Worm (Caenorhabditis elegans): ENCODE measurements around the gene sams-3.

- no peak for TF ChIP-seq ama-1 (optimal IDR thresholded peaks at IDR 0.05)
- no peak for TF ChIP-seq hnd-1 (tag; optimal IDR thresholded peaks at IDR 0.05)
- TF ChIP-seq scrt-1 (GFP tag; IDR thresholded peaks at IDR 0.05) = no peak
- no peak for TF ChIP-seq ets-7 (tag; optimal IDR thresholded peaks at IDR 0.05)
- TF ChIP-seq B0310.2 (tag; optimal IDR thresholded peaks at IDR 0.05) = no peak
- no peak for TF ChIP-seq tbx-11 (GFP tag; IDR thresholded peaks at IDR 0.05)
- no peak for TF ChIP-seq hmg-4 (GFP tag; optimal IDR thresholded peaks at IDR 0.05)
- TF ChIP-seq hmbx-1 (tag; optimal IDR thresholded peaks at IDR 0.05) = no peak
- no peak for TF ChIP-seq sea-1 (GFP tag; conservative IDR thresholded peaks at IDR 0.05)
- no peak for TF ChIP-seq flt-1 (GFP tag; IDR thresholded peaks at IDR 0.05)
- no peak for TF ChIP-seq ceh-36 (tag; optimal IDR thresholded peaks at IDR 0.05)
- no peak for TF ChIP-seq tbx-37 (GFP tag; conservative IDR thresholded peaks at IDR 0.05)
Observed at ce11 chrIV:5821997-5822396, 26.5 kb upstream of the sams-3 start.

Measured in whole organism, early embryonic.